Worm (Caenorhabditis elegans) whole organism, L2 larva: Measurements from ENCODE around the gene T09B9.1.
A peak's percentile ranks its signal among the peaks of the same experiment; 100 is the strongest.

ENCODE experiments used
- C34F6.9 ChIP-seq: fragments of 150-350 bp; optimal IDR thresholded peaks from 2 replicates; lab custom pipeline; 2014; ENCODE audit warnings: missing biosample characterization, missing genetic modification characterization
- R02D3.7 ChIP-seq: fragments of 150-350 bp; optimal IDR thresholded peaks from 2 replicates; lab custom pipeline; 2014; ENCODE audit warnings: missing biosample characterization, missing genetic modification characterization
- Y55F3AM.14 ChIP-seq: fragments of 200-800 bp; sonication (Bioruptor generic); optimal IDR thresholded peaks from 2 replicates; lab custom pipeline; 2018; ENCODE audit warnings: mild to moderate bottlenecking, missing genetic modification characterization, missing compliant biosample characterization
- egl-27 ChIP-seq: sonication (generic microtip); optimal IDR thresholded peaks from 3 replicates; lab custom pipeline; 2017; ENCODE audit warnings: missing biosample characterization, missing genetic modification reagents, missing genetic modification characterization
- lin-39 ChIP-seq: fragments of 150-350 bp; optimal IDR thresholded peaks from 2 replicates; lab custom pipeline; 2014; ENCODE audit warnings: missing biosample characterization, missing genetic modification reagents, missing genetic modification characterization
- nhr-12 ChIP-seq: fragments of 150-350 bp; optimal IDR thresholded peaks from 2 replicates; lab custom pipeline; 2014; ENCODE audit warnings: missing biosample characterization, missing genetic modification characterization
- peb-1 ChIP-seq: fragments of 150-350 bp; optimal IDR thresholded peaks from 2 replicates; lab custom pipeline; 2014; ENCODE audit warnings: missing biosample characterization, missing genetic modification characterization
- skn-1 ChIP-seq: sonication (generic microtip); optimal IDR thresholded peaks from 2 replicates; lab custom pipeline; 2017; ENCODE audit warnings: missing biosample characterization, missing genetic modification characterization
- sma-9 ChIP-seq, 2 experiments: fragments of 150-350 bp in 1 of 2; sonication (generic microtip) in 1 of 2; optimal IDR thresholded peaks; 2 replicates each; lab custom pipeline; 2014 to 2016; ENCODE audit warnings: missing genetic modification characterization in 2 of 2, mild to moderate bottlenecking in 1 of 2, missing biosample characterization in 1 of 2, missing compliant biosample characterization in 1 of 2, missing genetic modification reagents in 1 of 2, moderate library complexity in 1 of 2
- snpc-4 ChIP-seq: fragments of 150-350 bp; optimal IDR thresholded peaks from 2 replicates; lab custom pipeline; 2014; ENCODE audit warnings: missing biosample characterization, missing genetic modification characterization
- ztf-1 ChIP-seq: fragments of 200-800 bp; sonication (Bioruptor generic); conservative IDR thresholded peaks from 2 replicates; pipeline ENCODE4 v1.3.6; 2022; ENCODE audit warnings: missing genetic modification characterization, missing compliant biosample characterization

Gene T09B9.1

ce11 chrX:9805426-9805825 is 48.4 kb downstream of the T09B9.1 start:
- TF ChIP-seq egl-27 (tag; lab: Kevin White, UChicago) (no peak), snpc-4 (tag; lab: Kevin White, UChicago) (no peak), R02D3.7 (no peak), skn-1 (no peak), sma-9 (GFP tag; optimal IDR thresholded peaks at IDR 0.05; lab: Kevin White, UChicago) (peak; percentile 8), sma-9 (tag; optimal IDR thresholded peaks at IDR 0.05; lab: Kevin White, UChicago) (no peak), lin-39 (tag; lab: Kevin White, UChicago) (no peak)

- no peak for TF ChIP-seq Y55F3AM.14
- no peak for TF ChIP-seq C34F6.9 (tag; lab: Kevin White, UChicago)
- no peak for TF ChIP-seq nhr-12
- TF ChIP-seq peb-1 (tag; lab: Kevin White, UChicago) = no peak
- no peak for TF ChIP-seq ztf-1
These were observed 50.4 kb downstream of the T09B9.1 start, which contains the start of gene lgc-47 for ce11 chrX:9807377-9808048. Gene lgc-47 (minus strand): TSS chrX:9807662.
